Worm (Caenorhabditis elegans) whole organism, L1 larva: ENCODE measurements around the gene F14F9.8.
A peak's percentile ranks its signal among the peaks of the same experiment; 100 is the strongest.

Source experiments
- C16A3.4 ChIP-seq: fragments of 150-350 bp; optimal IDR thresholded peaks from 2 replicates; lab custom pipeline; 2014; ENCODE audit warnings: missing biosample characterization, missing genetic modification characterization
- Y116A8C.19 ChIP-seq: sonication (generic microtip); optimal IDR thresholded peaks from 2 replicates; lab custom pipeline; 2016; ENCODE audit warnings: missing compliant biosample characterization, missing genetic modification characterization, borderline replicate concordance
- aha-1 ChIP-seq: fragments of 150-350 bp; optimal IDR thresholded peaks from 2 replicates; lab custom pipeline; 2014; ENCODE audit warnings: missing biosample characterization, missing genetic modification characterization
- alr-1 ChIP-seq: fragments of 200-800 bp; sonication (Bioruptor generic); optimal IDR thresholded peaks from 2 replicates; lab custom pipeline; 2018; ENCODE audit warnings: borderline replicate concordance, mild to moderate bottlenecking, missing genetic modification characterization, missing compliant biosample characterization
- ama-1 ChIP-seq: fragments of 150-350 bp; optimal IDR thresholded peaks from 2 replicates; lab custom pipeline; 2014
- blmp-1 ChIP-seq: fragments of 150-350 bp; optimal IDR thresholded peaks from 2 replicates; lab custom pipeline; 2014; ENCODE audit warnings: missing biosample characterization, missing genetic modification characterization
- ceh-63 ChIP-seq: fragments of 200-800 bp; sonication (Bioruptor generic); optimal IDR thresholded peaks from 2 replicates; lab custom pipeline; 2018; ENCODE audit warnings: mild to moderate bottlenecking, missing genetic modification characterization, missing compliant biosample characterization
- ceh-82 ChIP-seq, 3 experiments: fragments of 150-350 bp in 1 of 3; sonication (generic microtip) in 2 of 3; optimal IDR thresholded peaks; 2 replicates each; lab custom pipeline; 2014 to 2017; ENCODE audit warnings: missing biosample characterization in 3 of 3, missing genetic modification characterization in 3 of 3
- dpl-1 ChIP-seq, 3 experiments: fragments of 150-350 bp in 2 of 3; sonication (generic microtip) in 1 of 3; optimal IDR thresholded peaks; 2 replicates each; lab custom pipeline; 2014 to 2017; ENCODE audit warnings: missing biosample characterization in 3 of 3, missing genetic modification characterization in 3 of 3, missing genetic modification reagents in 3 of 3
- efl-1 ChIP-seq, 4 experiments: fragments of 150-350 bp; optimal IDR thresholded peaks in 3 of 4; peaks in 1 of 4; 1 replicate in 1 of 4; 2 replicates in 3 of 4; lab custom pipeline; 2014; ENCODE audit warnings: missing biosample characterization in 2 of 4, missing genetic modification characterization in 2 of 4, missing genetic modification reagents in 2 of 4
- efl-3 ChIP-seq: fragments of 200-800 bp; sonication (Bioruptor generic); optimal IDR thresholded peaks from 2 replicates; lab custom pipeline; 2018; ENCODE audit warnings: mild to moderate bottlenecking, missing genetic modification characterization, missing compliant biosample characterization
- ets-5 ChIP-seq: fragments of 200-800 bp; sonication (Bioruptor generic); IDR thresholded peaks from 2 replicates; pipeline ENCODE4 v1.3.6; 2022; ENCODE audit warnings: missing genetic modification characterization, missing compliant biosample characterization
- fkh-10 ChIP-seq: sonication (generic microtip); optimal IDR thresholded peaks from 2 replicates; lab custom pipeline; 2017; ENCODE audit warnings: missing biosample characterization, missing genetic modification reagents, missing genetic modification characterization
- fkh-8 ChIP-seq: sonication (generic microtip); optimal IDR thresholded peaks from 2 replicates; lab custom pipeline; 2016; ENCODE audit warnings: mild to moderate bottlenecking, missing genetic modification characterization, missing compliant biosample characterization
- fos-1 ChIP-seq: fragments of 150-350 bp; optimal IDR thresholded peaks from 2 replicates; lab custom pipeline; 2014; ENCODE audit warnings: missing biosample characterization, missing genetic modification characterization
- hlh-17 ChIP-seq: fragments of 200-800 bp; sonication (Bioruptor generic); optimal IDR thresholded peaks from 2 replicates; lab custom pipeline; 2018; ENCODE audit warnings: missing genetic modification characterization, mild to moderate bottlenecking, missing compliant biosample characterization, moderate library complexity, borderline replicate concordance
- hpl-2 ChIP-seq: fragments of 150-350 bp; optimal IDR thresholded peaks from 2 replicates; lab custom pipeline; 2014; ENCODE audit warnings: missing biosample characterization, missing genetic modification reagents, missing genetic modification characterization
- irx-1 ChIP-seq: sonication (generic microtip); optimal IDR thresholded peaks from 2 replicates; lab custom pipeline; 2016; ENCODE audit warnings: missing genetic modification characterization, missing compliant biosample characterization
- isw-1 ChIP-seq: fragments of 200-800 bp; sonication (Bioruptor generic); IDR thresholded peaks from 2 replicates; pipeline ENCODE4 v1.3.6; 2022; ENCODE audit warnings: missing genetic modification characterization, missing compliant biosample characterization
- jun-1 ChIP-seq: fragments of 150-350 bp; optimal IDR thresholded peaks from 2 replicates; lab custom pipeline; 2014; ENCODE audit warnings: missing biosample characterization, missing genetic modification reagents, missing genetic modification characterization
- lin-13 ChIP-seq: fragments of 150-350 bp; optimal IDR thresholded peaks from 2 replicates; lab custom pipeline; 2014; ENCODE audit warnings: missing biosample characterization, missing genetic modification reagents, missing genetic modification characterization
- lin-35 ChIP-seq, 2 experiments: fragments of 150-350 bp; optimal IDR thresholded peaks; 2 replicates each; lab custom pipeline; 2014; ENCODE audit warnings: missing biosample characterization in 2 of 2, missing genetic modification characterization in 2 of 2, missing genetic modification reagents in 2 of 2
- lsy-2 ChIP-seq, 2 experiments: fragments of 150-350 bp; optimal IDR thresholded peaks; 2 replicates each; lab custom pipeline; 2014; ENCODE audit warnings: missing biosample characterization in 2 of 2, missing genetic modification characterization in 2 of 2
- mef-2 ChIP-seq: fragments of 150-350 bp; optimal IDR thresholded peaks from 2 replicates; lab custom pipeline; 2014; ENCODE audit warnings: missing biosample characterization, missing genetic modification characterization
- mep-1 ChIP-seq: fragments of 150-350 bp; optimal IDR thresholded peaks from 2 replicates; lab custom pipeline; 2014; ENCODE audit warnings: missing biosample characterization, missing genetic modification characterization
- nhr-20 ChIP-seq: sonication (generic microtip); optimal IDR thresholded peaks from 2 replicates; lab custom pipeline; 2016; ENCODE audit warnings: mild to moderate bottlenecking, missing genetic modification characterization, missing compliant biosample characterization
- nhr-237 ChIP-seq: fragments of 150-350 bp; optimal IDR thresholded peaks from 2 replicates; lab custom pipeline; 2014; ENCODE audit warnings: missing biosample characterization, missing genetic modification characterization
- nhr-47 ChIP-seq: sonication (generic microtip); optimal IDR thresholded peaks from 2 replicates; lab custom pipeline; 2016; ENCODE audit warnings: mild to moderate bottlenecking, missing genetic modification characterization, moderate library complexity, missing compliant biosample characterization
- nhr-76 ChIP-seq: sonication (generic microtip); optimal IDR thresholded peaks from 2 replicates; lab custom pipeline; 2017; ENCODE audit warnings: missing biosample characterization, missing genetic modification characterization
- nhr-77 ChIP-seq: fragments of 150-350 bp; optimal IDR thresholded peaks from 2 replicates; lab custom pipeline; 2014; ENCODE audit warnings: missing biosample characterization, missing genetic modification characterization
- nhr-85 ChIP-seq: sonication (generic microtip); peaks from one replicate; lab custom pipeline; 2016; ENCODE audit warnings: missing genetic modification characterization, inconsistent platforms, missing compliant biosample characterization
- nhr-90 ChIP-seq: sonication (generic microtip); optimal IDR thresholded peaks from 2 replicates; lab custom pipeline; 2016; ENCODE audit warnings: mild to moderate bottlenecking, missing genetic modification characterization, missing compliant biosample characterization; ENCODE audit not compliant: poor library complexity
- pag-3 ChIP-seq: sonication (generic microtip); optimal IDR thresholded peaks from 2 replicates; lab custom pipeline; 2017; ENCODE audit warnings: missing genetic modification characterization, mild to moderate bottlenecking, missing compliant biosample characterization, antibody characterized with exemption, borderline replicate concordance; ENCODE audit not compliant: insufficient read depth
- rnt-1 ChIP-seq: sonication (generic microtip); optimal IDR thresholded peaks from 2 replicates; lab custom pipeline; 2016; ENCODE audit warnings: mild to moderate bottlenecking, missing genetic modification characterization, moderate library complexity, missing compliant biosample characterization
- skn-1 ChIP-seq: fragments of 150-350 bp; optimal IDR thresholded peaks from 2 replicates; lab custom pipeline; 2014; ENCODE audit warnings: missing biosample characterization, missing genetic modification characterization
- swsn-7 ChIP-seq: sonication (generic microtip); optimal IDR thresholded peaks from 2 replicates; lab custom pipeline; 2016; ENCODE audit warnings: missing genetic modification characterization, missing compliant biosample characterization
- tbx-2 ChIP-seq: sonication (generic microtip); optimal IDR thresholded peaks from 2 replicates; lab custom pipeline; 2016; ENCODE audit warnings: missing genetic modification characterization, missing compliant biosample characterization
- unc-130 ChIP-seq: fragments of 150-350 bp; optimal IDR thresholded peaks from 2 replicates; lab custom pipeline; 2017; ENCODE audit warnings: missing biosample characterization, missing genetic modification characterization, inconsistent platforms
- unc-62 ChIP-seq: fragments of 150-350 bp; optimal IDR thresholded peaks from 2 replicates; lab custom pipeline; 2014; ENCODE audit warnings: missing biosample characterization, missing genetic modification reagents, missing genetic modification characterization
- unc-86 ChIP-seq: sonication (generic microtip); optimal IDR thresholded peaks from 2 replicates; lab custom pipeline; 2016; ENCODE audit warnings: missing genetic modification characterization, missing compliant biosample characterization
- vab-15 ChIP-seq: sonication (generic microtip); optimal IDR thresholded peaks from 2 replicates; lab custom pipeline; 2017; ENCODE audit warnings: missing genotype, mild to moderate bottlenecking, missing genetic modification characterization, missing compliant biosample characterization
- xbp-1 ChIP-seq: sonication (generic microtip); optimal IDR thresholded peaks from 2 replicates; lab custom pipeline; 2016; ENCODE audit warnings: missing genetic modification characterization, missing compliant biosample characterization
- zip-4 ChIP-seq: fragments of 200-800 bp; sonication (Bioruptor generic); optimal IDR thresholded peaks from 2 replicates; lab custom pipeline; 2018; ENCODE audit warnings: mild to moderate bottlenecking, missing genetic modification characterization, moderate library complexity, missing compliant biosample characterization

The F14F9.8 gene

DNA sequence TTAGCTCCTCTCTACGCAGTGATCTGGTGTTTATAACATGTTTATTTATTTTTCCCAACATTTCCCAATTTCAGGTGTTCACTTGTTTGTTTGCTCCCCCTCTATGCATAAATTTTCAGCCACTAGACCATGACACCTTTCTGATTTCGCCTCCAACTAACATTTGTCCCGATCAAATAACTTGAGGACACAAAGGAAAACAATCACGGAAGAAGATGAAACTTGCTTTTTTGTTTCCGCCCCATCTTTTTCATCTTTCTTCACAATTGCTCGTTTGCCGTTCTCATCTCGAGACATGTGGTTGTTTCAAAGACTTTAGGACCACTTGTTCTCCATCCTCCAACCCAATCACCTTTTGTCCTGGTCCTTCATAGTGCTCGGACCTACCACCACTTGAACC lies 3.3 kb upstream of the F14F9.8 start, which contains the start of gene F14F9.5:
TSS of gene F14F9.5 (plus strand) at position 301 of the 400 bp plus-strand sequence.
- TF ChIP-seq pag-3 (tag; lab: Kevin White, UChicago), result no peak
- no peak for TF ChIP-seq fos-1 (tag; lab: Kevin White, UChicago)
- no peak for TF ChIP-seq ets-5 (GFP tag; lab: Robert Waterston, UW)
- TF ChIP-seq alr-1 (tag; lab: Kevin White, UChicago), result no peak
- no peak for TF ChIP-seq nhr-85
- TF ChIP-seq fkh-8 (tag; lab: Kevin White, UChicago), result no peak
- TF ChIP-seq fkh-10 (GFP tag; lab: Kevin White, UChicago), result peak; percentile 81

DNA sequence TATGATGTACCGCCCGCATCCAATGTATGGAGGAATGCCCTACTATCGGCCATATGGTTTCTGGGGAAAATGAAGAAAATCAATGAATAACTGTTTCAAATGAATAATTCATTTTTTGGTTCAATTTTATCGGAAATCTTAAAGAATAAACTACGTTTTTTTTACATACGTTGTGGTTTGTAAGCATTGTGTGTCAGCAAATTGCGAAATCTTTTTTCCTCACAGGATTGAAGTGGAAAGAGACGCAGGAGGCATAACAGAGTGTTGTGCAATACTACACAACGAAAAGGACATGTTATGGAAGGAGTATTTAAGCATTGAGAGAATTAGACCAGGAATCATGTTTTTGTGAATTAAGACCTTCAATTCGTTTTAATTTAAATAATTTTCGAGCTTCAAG lies 1.3 kb downstream of the F14F9.8 start:
- TF ChIP-seq efl-1 (optimal IDR thresholded peaks at IDR 0.05; lab: Kevin White, UChicago) (peak; percentile 38 to 65), efl-1 (GFP tag; optimal IDR thresholded peaks at IDR 0.05 in 1 of 2; lab: Kevin White, UChicago) (peak; percentile 45 to 48), nhr-237 (peak; percentile 22), unc-62 (no peak), lin-35 (GFP tag; optimal IDR thresholded peaks at IDR 0.05; lab: Kevin White, UChicago) (peak; percentile 21 to 42), dpl-1 (GFP tag; optimal IDR thresholded peaks at IDR 0.05; lab: Kevin White, UChicago) (peak in 1 of 3 experiments; percentile 36), swsn-7 (peak; percentile 11), tbx-2 (tag; lab: Kevin White, UChicago) (no peak), zip-4 (peak; percentile 68), xbp-1 (peak; percentile 17), jun-1 (tag; lab: Kevin White, UChicago) (peak; percentile 22), ceh-82 (tag; optimal IDR thresholded peaks at IDR 0.05; lab: Kevin White, UChicago) (peak; percentile 51 to 77 (median 55)), rnt-1 (peak; percentile 51), ceh-63 (GFP tag; lab: Kevin White, UChicago) (no peak), nhr-47 (peak; percentile 23), fkh-8 (tag; lab: Kevin White, UChicago) (peak; percentile 34), unc-86 (tag; lab: Kevin White, UChicago) (no peak), unc-130 (tag; lab: Kevin White, UChicago) (no peak), mep-1 (peak; percentile 51), blmp-1 (tag; lab: Kevin White, UChicago) (peak; percentile 4), lsy-2 (tag; optimal IDR thresholded peaks at IDR 0.05; lab: Kevin White, UChicago) (peak in 1 of 2 experiments; percentile 71), skn-1 (tag; lab: Kevin White, UChicago) (peak; percentile 96), nhr-85 (peak; percentile 63), nhr-20 (tag; lab: Kevin White, UChicago) (peak; percentile 32), hlh-17 (GFP tag; lab: Kevin White, UChicago) (no peak), hpl-2 (GFP tag; lab: Kevin White, UChicago) (no peak), vab-15 (tag; lab: Kevin White, UChicago) (no peak), C16A3.4 (tag; lab: Kevin White, UChicago) (peak; percentile 23), irx-1 (tag; lab: Kevin White, UChicago) (no peak), isw-1 (no peak; the same call in 1 of the 2 replicates)

DNA sequence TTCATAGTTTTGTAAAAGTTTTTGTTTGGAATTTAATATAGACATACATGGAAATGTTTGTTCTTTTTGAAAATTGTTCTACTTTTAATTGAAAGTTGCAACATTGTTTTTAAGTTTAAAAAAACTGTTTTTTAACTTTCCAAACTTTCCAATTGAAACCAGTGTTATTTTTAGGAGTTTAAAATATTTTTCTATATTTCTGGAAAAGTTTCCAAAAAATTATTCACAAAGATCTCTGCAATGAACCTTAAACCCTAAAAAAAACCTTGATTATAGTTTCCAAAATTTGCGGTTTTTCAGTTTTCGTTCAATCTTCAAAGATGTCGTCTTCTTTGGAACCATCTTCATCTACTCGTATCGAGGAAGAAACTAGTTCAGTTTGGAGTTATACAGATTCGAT lies 2.3 kb downstream of the F14F9.8 start, which contains the start of gene F14F9.4:
TSS of gene F14F9.4 (plus strand) at position 301 of the 400 bp plus-strand sequence.
- TF ChIP-seq fos-1 (tag; lab: Kevin White, UChicago), result no peak
- TF ChIP-seq, all 84 proteins: peak for 0

DNA sequence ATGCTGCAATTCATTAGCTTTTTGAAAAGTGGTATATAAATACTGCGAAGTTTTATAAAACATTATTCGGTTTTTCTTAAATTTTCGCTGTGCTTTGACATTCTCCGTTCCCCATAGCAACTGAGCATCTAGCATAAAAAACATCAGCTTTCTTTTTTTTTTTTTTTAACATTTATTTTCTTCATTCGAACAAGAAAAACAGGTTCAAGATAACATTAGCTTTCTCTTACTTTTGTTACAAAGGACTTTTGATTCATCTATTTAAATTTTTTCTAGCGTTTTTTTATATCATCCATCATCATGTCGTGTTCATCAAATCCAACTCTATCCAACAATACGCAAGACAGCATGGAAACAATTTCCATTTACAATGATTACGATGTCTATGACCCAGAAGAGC lies 7.8 kb downstream of the F14F9.8 start, which contains the start of gene F14F9.3:
TSS of gene F14F9.3 (plus strand) at position 301 of the 400 bp plus-strand sequence.
- TF ChIP-seq ceh-63 (GFP tag; lab: Kevin White, UChicago) (no peak), lin-13 (GFP tag; lab: Kevin White, UChicago) (no peak), efl-3 (GFP tag; lab: Kevin White, UChicago) (no peak), skn-1 (tag; lab: Kevin White, UChicago) (no peak), ama-1 (lab: Kevin White, UChicago) (no peak), ceh-82 (tag; optimal IDR thresholded peaks at IDR 0.05; lab: Kevin White, UChicago) (no peak), Y116A8C.19 (tag; lab: Kevin White, UChicago) (no peak), aha-1 (tag; lab: Kevin White, UChicago) (no peak), nhr-90 (tag; lab: Kevin White, UChicago) (no peak), hlh-17 (GFP tag; lab: Kevin White, UChicago) (no peak), mef-2 (tag; lab: Kevin White, UChicago) (no peak), lin-35 (GFP tag; optimal IDR thresholded peaks at IDR 0.05; lab: Kevin White, UChicago) (no peak), nhr-77 (tag; lab: Kevin White, UChicago) (no peak), nhr-76 (no peak)
